Worm (Caenorhabditis elegans) whole organism, late embryonic: ENCODE data around the gene C02H6.1.

Experiments
- C38D4.7 ChIP-seq: fragments of 200-800 bp; sonication (Bioruptor generic); optimal IDR thresholded peaks from 2 replicates; lab custom pipeline; 2018; ENCODE audit warnings: mild to moderate bottlenecking, missing genetic modification characterization, moderate library complexity, missing compliant biosample characterization
- F13H6.1 ChIP-seq: sonication (generic microtip); optimal IDR thresholded peaks from 2 replicates; lab custom pipeline; 2016; ENCODE audit warnings: missing genetic modification characterization, missing compliant biosample characterization
- K02D7.2 ChIP-seq: sonication (generic microtip); optimal IDR thresholded peaks from 2 replicates; lab custom pipeline; 2017; ENCODE audit warnings: mild to moderate bottlenecking, missing genetic modification characterization, missing compliant biosample characterization
- K09A11.1 ChIP-seq: sonication (generic microtip); optimal IDR thresholded peaks from 2 replicates; lab custom pipeline; 2017; ENCODE audit warnings: antibody characterized with exemption, mild to moderate bottlenecking, missing genetic modification characterization, missing compliant biosample characterization; ENCODE audit not compliant: insufficient read depth
- T23F11.4 ChIP-seq: fragments of 200-800 bp; sonication (Bioruptor generic); optimal IDR thresholded peaks from 2 replicates; lab custom pipeline; 2018; ENCODE audit warnings: mild to moderate bottlenecking, missing genetic modification characterization, missing compliant biosample characterization
- ama-1 ChIP-seq: fragments of 150-350 bp; optimal IDR thresholded peaks from 2 replicates; lab custom pipeline; 2014
- ceh-2 ChIP-seq: sonication (generic microtip); optimal IDR thresholded peaks from 2 replicates; lab custom pipeline; 2016; ENCODE audit warnings: missing genotype, missing genetic modification characterization, missing compliant biosample characterization
- ceh-22 ChIP-seq: sonication (generic microtip); optimal IDR thresholded peaks from 2 replicates; lab custom pipeline; 2017; ENCODE audit warnings: missing biosample characterization, missing genetic modification characterization
- ceh-24 ChIP-seq: sonication (generic microtip); optimal IDR thresholded peaks from 2 replicates; lab custom pipeline; 2016; ENCODE audit warnings: mild to moderate bottlenecking, missing genetic modification characterization, missing compliant biosample characterization
- ceh-31 ChIP-seq: sonication (generic microtip); optimal IDR thresholded peaks from 2 replicates; lab custom pipeline; 2016; ENCODE audit warnings: missing genetic modification characterization, missing compliant biosample characterization
- ceh-48 ChIP-seq: sonication (generic microtip); optimal IDR thresholded peaks from 2 replicates; lab custom pipeline; 2016; ENCODE audit warnings: missing genetic modification characterization, inconsistent platforms, missing compliant biosample characterization
- ceh-9 ChIP-seq: sonication (generic microtip); optimal IDR thresholded peaks from 2 replicates; lab custom pipeline; 2016; ENCODE audit warnings: mild to moderate bottlenecking, missing genetic modification characterization, inconsistent platforms, missing compliant biosample characterization
- dmd-4 ChIP-seq: sonication (generic microtip); optimal IDR thresholded peaks from 2 replicates; lab custom pipeline; 2016; ENCODE audit warnings: borderline replicate concordance, missing genetic modification characterization, missing compliant biosample characterization
- dve-1 ChIP-seq: sonication (generic microtip); optimal IDR thresholded peaks from 2 replicates; lab custom pipeline; 2017; ENCODE audit warnings: antibody characterized with exemption, mild to moderate bottlenecking, missing genetic modification characterization, missing compliant biosample characterization
- elt-2 ChIP-seq: sonication (generic microtip); optimal IDR thresholded peaks from 2 replicates; lab custom pipeline; 2016; ENCODE audit warnings: missing genetic modification reagents, missing genetic modification characterization, missing compliant biosample characterization
- elt-4 ChIP-seq: sonication (generic microtip); optimal IDR thresholded peaks from 2 replicates; lab custom pipeline; 2016; ENCODE audit warnings: missing genetic modification characterization, missing compliant biosample characterization
- ets-4 ChIP-seq: sonication (generic microtip); optimal IDR thresholded peaks from 2 replicates; lab custom pipeline; 2016; ENCODE audit warnings: missing genetic modification characterization, missing compliant biosample characterization
- fkh-6 ChIP-seq: sonication (generic microtip); optimal IDR thresholded peaks from 2 replicates; lab custom pipeline; 2016; ENCODE audit warnings: missing genetic modification characterization, missing compliant biosample characterization
- gmeb-2 ChIP-seq: sonication (generic microtip); optimal IDR thresholded peaks from 2 replicates; lab custom pipeline; 2016; ENCODE audit warnings: missing genetic modification characterization, inconsistent platforms, missing compliant biosample characterization
- hlh-13 ChIP-seq: fragments of 200-800 bp; sonication (Bioruptor generic); optimal IDR thresholded peaks from 2 replicates; lab custom pipeline; 2018; ENCODE audit warnings: mild to moderate bottlenecking, missing genetic modification characterization, missing compliant biosample characterization
- hlh-30 ChIP-seq: sonication (generic microtip); optimal IDR thresholded peaks from 2 replicates; lab custom pipeline; 2017; ENCODE audit warnings: antibody characterized with exemption, missing genetic modification characterization, missing compliant biosample characterization; ENCODE audit not compliant: insufficient read depth
- hlh-8 ChIP-seq: sonication (generic microtip); optimal IDR thresholded peaks from 2 replicates; lab custom pipeline; 2016; ENCODE audit warnings: missing genotype, missing genetic modification characterization, missing compliant biosample characterization
- lin-11 ChIP-seq: fragments of 200-800 bp; sonication (Bioruptor generic); optimal IDR thresholded peaks from 2 replicates; lab custom pipeline; 2018; ENCODE audit warnings: mild to moderate bottlenecking, missing genetic modification characterization, missing compliant biosample characterization
- nhr-232 ChIP-seq: sonication (generic microtip); optimal IDR thresholded peaks from 2 replicates; lab custom pipeline; 2016; ENCODE audit warnings: missing genetic modification characterization, missing compliant biosample characterization
- npax-4 ChIP-seq: sonication (generic microtip); optimal IDR thresholded peaks from 2 replicates; lab custom pipeline; 2016; ENCODE audit warnings: missing genetic modification characterization, missing compliant biosample characterization
- odd-2 ChIP-seq: sonication (generic microtip); optimal IDR thresholded peaks from 2 replicates; lab custom pipeline; 2017; ENCODE audit warnings: antibody characterized with exemption, mild to moderate bottlenecking, missing genetic modification characterization, missing compliant biosample characterization
- pat-9 ChIP-seq: fragments of 200-800 bp; sonication (Bioruptor generic); optimal IDR thresholded peaks from 2 replicates; lab custom pipeline; 2018; ENCODE audit warnings: mild to moderate bottlenecking, missing genetic modification characterization, moderate library complexity, missing compliant biosample characterization
- pax-1 ChIP-seq: fragments of 150-350 bp; optimal IDR thresholded peaks from 2 replicates; lab custom pipeline; 2014; ENCODE audit warnings: missing biosample characterization, missing genetic modification characterization
- pqm-1 ChIP-seq: sonication (generic microtip); optimal IDR thresholded peaks from 2 replicates; lab custom pipeline; 2016; ENCODE audit warnings: missing genetic modification characterization, missing compliant biosample characterization
- sdc-2 ChIP-seq: sonication (generic microtip); optimal IDR thresholded peaks from 2 replicates; lab custom pipeline; 2016; ENCODE audit warnings: missing genotype, missing genetic modification characterization, missing compliant biosample characterization
- ttx-3 ChIP-seq: sonication (generic microtip); optimal IDR thresholded peaks from 2 replicates; lab custom pipeline; 2016; ENCODE audit warnings: missing genetic modification reagents, missing genetic modification characterization, missing compliant biosample characterization
- unc-3 ChIP-seq, 2 experiments: fragments of 200-800 bp in 1 of 2; sonication (Bioruptor generic) in 1 of 2; sonication (generic microtip) in 1 of 2; conservative IDR thresholded peaks in 1 of 2; optimal IDR thresholded peaks in 1 of 2; 2 replicates each; pipeline versions ENCODE4 v1.3.6 to Lab custom; 2016 to 2022; ENCODE audit warnings: missing compliant biosample characterization in 2 of 2, missing genetic modification characterization in 2 of 2, missing genetic modification reagents in 1 of 2
- unc-42 ChIP-seq: sonication (generic microtip); optimal IDR thresholded peaks from 2 replicates; lab custom pipeline; 2016; ENCODE audit warnings: missing genotype, missing genetic modification characterization, missing compliant biosample characterization
- unc-55 ChIP-seq: sonication (generic microtip); optimal IDR thresholded peaks from 2 replicates; lab custom pipeline; 2017; ENCODE audit warnings: missing biosample characterization, missing genetic modification reagents, missing genetic modification characterization
- zip-5 ChIP-seq: sonication (generic microtip); optimal IDR thresholded peaks from 2 replicates; lab custom pipeline; 2016; ENCODE audit warnings: missing genetic modification characterization, missing compliant biosample characterization
- ztf-16 ChIP-seq: sonication (generic microtip); optimal IDR thresholded peaks from 2 replicates; lab custom pipeline; 2017; ENCODE audit warnings: missing genetic modification characterization, missing compliant biosample characterization

C02H6.1 gene

ce11 chrV:7391933-7392332, 2.3 kb upstream of the C02H6.1 start, which contains the start of gene fbxa-105:
TSS of gene fbxa-105 (minus strand) at chrV:7392029.
- TF ChIP-seq F13H6.1 (tag; lab: Kevin White, UChicago) (no peak), elt-4 (tag; lab: Kevin White, UChicago) (no peak), pqm-1 (tag; lab: Kevin White, UChicago) (no peak), elt-2 (tag; lab: Kevin White, UChicago) (no peak)

- no peak for TF ChIP-seq npax-4 (tag; lab: Kevin White, UChicago)
- TF ChIP-seq F13H6.1 (tag; lab: Kevin White, UChicago): no peak
- no peak for TF ChIP-seq T23F11.4
- TF ChIP-seq K09A11.1 (tag; lab: Kevin White, UChicago): no peak
- TF ChIP-seq sdc-2: no peak
- no peak for TF ChIP-seq ceh-2 (tag; lab: Kevin White, UChicago)
- no peak for TF ChIP-seq pax-1 (tag; lab: Kevin White, UChicago)
- no peak for TF ChIP-seq C38D4.7 (GFP tag; lab: Kevin White, UChicago)
- no peak for TF ChIP-seq ceh-22 (tag; lab: Kevin White, UChicago)
- TF ChIP-seq ztf-16 (tag; lab: Kevin White, UChicago): no peak
- no peak for TF ChIP-seq pat-9
- no peak for TF ChIP-seq hlh-30 (tag; lab: Kevin White, UChicago)
- no peak for TF ChIP-seq nhr-232
- no peak for TF ChIP-seq unc-55 (GFP tag; lab: Kevin White, UChicago)
- no peak for TF ChIP-seq gmeb-2 (tag; lab: Kevin White, UChicago)
- TF ChIP-seq dmd-4 (tag; lab: Kevin White, UChicago): no peak
- no peak for TF ChIP-seq unc-3 (GFP tag; conservative IDR thresholded peaks at IDR 0.05; lab: Robert Waterston, UW)
- TF ChIP-seq unc-3 (tag; optimal IDR thresholded peaks at IDR 0.05; lab: Kevin White, UChicago): no peak
- TF ChIP-seq, all 69 proteins: peak for 0
Measured at ce11 chrV:7387755-7388154, 1.9 kb downstream of the C02H6.1 start, which contains the start of gene C02H6.3. TSS of gene C02H6.3 (minus strand) at chrV:7387855.

- no peak for TF ChIP-seq dve-1 (tag; lab: Kevin White, UChicago)
- TF ChIP-seq unc-3 (GFP tag; conservative IDR thresholded peaks at IDR 0.05; lab: Robert Waterston, UW): no peak
- TF ChIP-seq unc-3 (tag; optimal IDR thresholded peaks at IDR 0.05; lab: Kevin White, UChicago): no peak
- TF ChIP-seq hlh-13 (GFP tag; lab: Kevin White, UChicago): no peak
- no peak for TF ChIP-seq ets-4 (tag; lab: Kevin White, UChicago)
- no peak for TF ChIP-seq ttx-3
- TF ChIP-seq lin-11 (tag; lab: Kevin White, UChicago): no peak
- TF ChIP-seq zip-5 (tag; lab: Kevin White, UChicago): no peak
- no peak for TF ChIP-seq ceh-9 (tag; lab: Kevin White, UChicago)
- TF ChIP-seq ama-1 (lab: Kevin White, UChicago): no peak
- no peak for TF ChIP-seq ztf-16 (tag; lab: Kevin White, UChicago)
- no peak for TF ChIP-seq ceh-2 (tag; lab: Kevin White, UChicago)
- TF ChIP-seq ceh-22 (tag; lab: Kevin White, UChicago): no peak
- no peak for TF ChIP-seq gmeb-2 (tag; lab: Kevin White, UChicago)
- no peak for TF ChIP-seq ceh-48 (tag; lab: Kevin White, UChicago)
- TF ChIP-seq K02D7.2: no peak
- TF ChIP-seq fkh-6 (tag; lab: Kevin White, UChicago): no peak
- TF ChIP-seq odd-2 (tag; lab: Kevin White, UChicago): no peak
- TF ChIP-seq ceh-24: no peak
- no peak for TF ChIP-seq hlh-8 (tag; lab: Kevin White, UChicago)
Measured at ce11 chrV:7386052-7386573, 3.6 kb downstream of the C02H6.1 start, which contains the start of gene srp-6. TSS of gene srp-6 (minus strand) at chrV:7386102.

ce11 chrV:7381008-7381407, 8.7 kb downstream of the C02H6.1 start, which contains the start of gene C03G6.17:
TSS of gene C03G6.17 (minus strand) at chrV:7381108.
- no peak for TF ChIP-seq ceh-31 (tag; lab: Kevin White, UChicago)
- TF ChIP-seq unc-42 (tag; lab: Kevin White, UChicago): no peak
- TF ChIP-seq pax-1 (tag; lab: Kevin White, UChicago): no peak
- TF ChIP-seq hlh-30 (tag; lab: Kevin White, UChicago): no peak
- no peak for TF ChIP-seq hlh-13 (GFP tag; lab: Kevin White, UChicago)
- TF ChIP-seq, all 69 proteins: peak for 0
